Fruit fly (Drosophila melanogaster) whole organism, embryonic: ENCODE data around the gene CG12224.
A peak's percentile ranks its signal among the peaks of the same experiment; 100 is the strongest.

Experiments
- Bdp1 ChIP-seq: fragments of 200-800 bp; sonication (Bioruptor generic); optimal IDR thresholded peaks from 3 replicates; lab custom pipeline; 2016; ENCODE audit warnings: missing biosample characterization, missing genetic modification characterization
- CG10431 ChIP-seq: fragments of 200-800 bp; sonication (Bioruptor generic); optimal IDR thresholded peaks from 3 replicates; lab custom pipeline; 2018; ENCODE audit warnings: missing biosample characterization, mild to moderate bottlenecking, missing genetic modification characterization
- CG10959 ChIP-seq: fragments of 200-800 bp; sonication (Bioruptor generic); IDR thresholded peaks from 2 replicates; pipeline ENCODE4 v1.3.6; 2022; ENCODE audit warnings: missing biosample characterization, missing genetic modification characterization
- CG11093 ChIP-seq: fragments of 200-800 bp; sonication (Bioruptor generic); IDR thresholded peaks from 3 replicates; pipeline ENCODE4 v1.3.6; 2022; ENCODE audit warnings: missing biosample characterization, missing genetic modification characterization
- CG11456 ChIP-seq: fragments of 200-800 bp; sonication (Bioruptor generic); IDR thresholded peaks from 3 replicates; pipeline ENCODE4 v1.3.6; 2022; ENCODE audit warnings: missing biosample characterization, missing genetic modification characterization
- CG13296 ChIP-seq: fragments of 200-800 bp; sonication (Bioruptor generic); optimal IDR thresholded peaks from 3 replicates; lab custom pipeline; 2018; ENCODE audit warnings: missing biosample characterization, mild to moderate bottlenecking, missing genetic modification characterization
- CG1529 ChIP-seq: fragments of 200-800 bp; sonication (Bioruptor generic); optimal IDR thresholded peaks from 3 replicates; lab custom pipeline; 2018; ENCODE audit warnings: missing biosample characterization, missing genetic modification characterization
- CG17361 ChIP-seq: fragments of 200-800 bp; sonication (Bioruptor generic); IDR thresholded peaks from 3 replicates; pipeline ENCODE4 v1.3.6; 2022; ENCODE audit warnings: missing biosample characterization, missing genetic modification characterization
- CG18599 ChIP-seq: fragments of 200-800 bp; sonication (Bioruptor generic); optimal IDR thresholded peaks from 3 replicates; lab custom pipeline; 2017; ENCODE audit warnings: missing biosample characterization, missing genetic modification characterization, mild to moderate bottlenecking, moderate library complexity, missing genetic modification reagents
- CG2116 ChIP-seq: fragments of 200-800 bp; sonication (Bioruptor generic); optimal IDR thresholded peaks from 3 replicates; lab custom pipeline; 2018; ENCODE audit warnings: missing biosample characterization, mild to moderate bottlenecking, missing genetic modification characterization
- CG30403 ChIP-seq: fragments of 200-800 bp; sonication (Bioruptor generic); optimal IDR thresholded peaks from 3 replicates; lab custom pipeline; 2016; ENCODE audit warnings: missing biosample characterization, missing genetic modification characterization
- CG31388 ChIP-seq: fragments of 200-800 bp; sonication (Bioruptor generic); optimal IDR thresholded peaks from 2 replicates; lab custom pipeline; 2016; ENCODE audit warnings: missing biosample characterization, missing genetic modification characterization
- CG3726 ChIP-seq: fragments of 200-800 bp; sonication (Bioruptor generic); IDR thresholded peaks from 3 replicates; pipeline ENCODE4, ENCODE4 v1.3.6; 2022; ENCODE audit warnings: missing biosample characterization, missing genetic modification characterization
- CG3995 ChIP-seq: fragments of 200-800 bp; sonication (Bioruptor generic); optimal IDR thresholded peaks from 3 replicates; lab custom pipeline; 2016; ENCODE audit warnings: missing biosample characterization, missing genetic modification characterization
- CG42726 ChIP-seq: fragments of 200-800 bp; sonication (Bioruptor generic); IDR thresholded peaks from 2 replicates; pipeline ENCODE4 v1.3.6; 2022; ENCODE audit warnings: missing biosample characterization, missing genetic modification characterization; ENCODE audit not compliant: partially characterized antibody
- CG6175 ChIP-seq: fragments of 200-800 bp; sonication (Bioruptor generic); IDR thresholded peaks from 3 replicates; pipeline ENCODE4 v1.3.6; 2022; ENCODE audit warnings: missing biosample characterization, missing genetic modification characterization
- CG6654 ChIP-seq: fragments of 200-800 bp; sonication (Bioruptor generic); optimal IDR thresholded peaks from 2 replicates; lab custom pipeline; 2017; ENCODE audit warnings: missing biosample characterization, mild to moderate bottlenecking, missing genetic modification characterization
- CG7357 ChIP-seq: fragments of 200-800 bp; sonication (Bioruptor generic); IDR thresholded peaks from 3 replicates; pipeline ENCODE4 v1.3.6; 2022; ENCODE audit warnings: missing biosample characterization, missing genetic modification characterization
- CG7372 ChIP-seq: fragments of 200-800 bp; sonication (Bioruptor generic); IDR thresholded peaks from 2 replicates; pipeline ENCODE4 v1.3.6; 2022; ENCODE audit warnings: missing biosample characterization, missing genetic modification characterization
- CG7745 ChIP-seq: fragments of 200-800 bp; sonication (Bioruptor generic); optimal IDR thresholded peaks from 2 replicates; lab custom pipeline; 2018; ENCODE audit warnings: missing biosample characterization, mild to moderate bottlenecking, missing genetic modification characterization, moderate library complexity
- CG7987 ChIP-seq: fragments of 200-800 bp; sonication (Bioruptor generic); optimal IDR thresholded peaks from 2 replicates; lab custom pipeline; 2018; ENCODE audit warnings: missing biosample characterization, mild to moderate bottlenecking, missing genetic modification characterization, moderate library complexity
- CG8281 ChIP-seq: fragments of 200-800 bp; sonication (Bioruptor generic); optimal IDR thresholded peaks from 2 replicates; lab custom pipeline; 2018; ENCODE audit warnings: missing biosample characterization, mild to moderate bottlenecking, missing genetic modification characterization, moderate library complexity
- CG8290 ChIP-seq, 3 experiments: fragments of 200-800 bp; sonication (Bioruptor generic); optimal IDR thresholded peaks; 2 replicates each; lab custom pipeline; 2016 to 2019; ENCODE audit warnings: missing biosample characterization in 3 of 3, missing genetic modification characterization in 3 of 3, mild to moderate bottlenecking in 2 of 3, moderate library complexity in 1 of 3
- CG8944 ChIP-seq: fragments of 200-800 bp; sonication (Bioruptor generic); optimal IDR thresholded peaks from 3 replicates; lab custom pipeline; 2016; ENCODE audit warnings: missing biosample characterization, missing genetic modification characterization
- CG9437 ChIP-seq: fragments of 200-800 bp; sonication (Bioruptor generic); optimal IDR thresholded peaks from 2 replicates; lab custom pipeline; 2018; ENCODE audit warnings: missing biosample characterization, mild to moderate bottlenecking, missing genetic modification characterization
- Ets65A ChIP-seq: fragments of 200-800 bp; sonication (Bioruptor generic); peaks from one replicate; lab custom pipeline; 2016; ENCODE audit warnings: missing biosample characterization, missing genetic modification characterization
- Gug ChIP-seq: fragments of 200-800 bp; sonication (Bioruptor generic); IDR thresholded peaks from 4 replicates; pipeline ENCODE4 v1.3.6; 2022; ENCODE audit warnings: missing biosample characterization, missing genetic modification characterization
- HLH4C ChIP-seq: fragments of 200-800 bp; sonication (Bioruptor generic); IDR thresholded peaks from 3 replicates; pipeline ENCODE4 v1.3.6; 2022; ENCODE audit warnings: missing biosample characterization, missing genetic modification characterization; ENCODE audit not compliant: partially characterized antibody
- Mad ChIP-seq: fragments of 200-800 bp; sonication (Bioruptor generic); optimal IDR thresholded peaks from 2 replicates; lab custom pipeline; 2016; ENCODE audit warnings: missing biosample characterization, missing genetic modification characterization
- Neu2 ChIP-seq: fragments of 200-800 bp; sonication (Bioruptor generic); optimal IDR thresholded peaks from 3 replicates; lab custom pipeline; 2016; ENCODE audit warnings: missing biosample characterization, missing genetic modification characterization, borderline replicate concordance
- Ptx1 ChIP-seq: fragments of 200-800 bp; sonication (Bioruptor generic); IDR thresholded peaks from 2 replicates; pipeline ENCODE4 v1.3.6; 2022; ENCODE audit warnings: missing biosample characterization, missing genetic modification characterization
- Sry-β ChIP-seq: fragments of 200-800 bp; sonication (Bioruptor generic); optimal IDR thresholded peaks from 2 replicates; lab custom pipeline; 2018; ENCODE audit warnings: missing biosample characterization, mild to moderate bottlenecking, missing genetic modification characterization, moderate library complexity
- Vsx1 ChIP-seq: fragments of 200-800 bp; sonication (Bioruptor generic); optimal IDR thresholded peaks from 2 replicates; lab custom pipeline; 2017; ENCODE audit warnings: missing biosample characterization, mild to moderate bottlenecking, missing genetic modification characterization, missing genetic modification reagents
- bcd ChIP-seq: fragments of 200-800 bp; sonication (Bioruptor generic); optimal IDR thresholded peaks from 2 replicates; lab custom pipeline; 2017; ENCODE audit warnings: missing biosample characterization, mild to moderate bottlenecking, missing genetic modification characterization
- crp ChIP-seq, 2 experiments: fragments of 200-800 bp; sonication (Bioruptor generic); optimal IDR thresholded peaks; 2 replicates in 1 of 2; 3 replicates in 1 of 2; lab custom pipeline; 2017; ENCODE audit warnings: missing biosample characterization in 2 of 2, missing genetic modification characterization in 2 of 2, mild to moderate bottlenecking in 1 of 2, moderate library complexity in 1 of 2
- ham ChIP-seq: fragments of 200-800 bp; sonication (Bioruptor generic); IDR thresholded peaks from 2 replicates; pipeline ENCODE4 v1.3.6; 2022; ENCODE audit warnings: missing biosample characterization, missing genetic modification characterization
- inv ChIP-seq: fragments of 200-800 bp; sonication (Bioruptor generic); IDR thresholded peaks from 2 replicates; pipeline ENCODE4 v1.3.6; 2022; ENCODE audit warnings: missing biosample characterization, missing genetic modification characterization; ENCODE audit not compliant: partially characterized antibody
- lmd ChIP-seq: fragments of 200-800 bp; sonication (Bioruptor generic); IDR thresholded peaks from 2 replicates; pipeline ENCODE4 v1.3.6; 2022; ENCODE audit warnings: missing biosample characterization, missing genetic modification characterization
- p53 ChIP-seq: fragments of 200-800 bp; sonication (Bioruptor generic); optimal IDR thresholded peaks from 2 replicates; lab custom pipeline; 2016; ENCODE audit warnings: missing biosample characterization, missing genetic modification characterization
- pho ChIP-seq: fragments of 200-800 bp; sonication (Bioruptor generic); optimal IDR thresholded peaks from 2 replicates; lab custom pipeline; 2016; ENCODE audit warnings: missing biosample characterization, missing genetic modification characterization
- repo ChIP-seq: fragments of 200-800 bp; sonication (Bioruptor generic); optimal IDR thresholded peaks from 2 replicates; lab custom pipeline; 2016; ENCODE audit warnings: missing biosample characterization, missing genetic modification characterization
- slbo ChIP-seq: fragments of 200-800 bp; sonication (Bioruptor generic); IDR thresholded peaks from 2 replicates; pipeline ENCODE4 v1.3.6; 2022; ENCODE audit warnings: missing biosample characterization, missing genetic modification characterization
- so ChIP-seq: fragments of 200-800 bp; sonication (Bioruptor generic); IDR thresholded peaks from 3 replicates; pipeline ENCODE4 v1.3.6; 2022; ENCODE audit warnings: missing biosample characterization, missing genetic modification characterization
- sqz ChIP-seq: fragments of 200-800 bp; sonication (Bioruptor generic); optimal IDR thresholded peaks from 3 replicates; lab custom pipeline; 2018; ENCODE audit warnings: missing biosample characterization, mild to moderate bottlenecking, missing genetic modification characterization
- tap ChIP-seq: fragments of 200-800 bp; optimal IDR thresholded peaks from 3 replicates; lab custom pipeline; 2019; ENCODE audit warnings: missing biosample characterization, mild to moderate bottlenecking, missing genetic modification characterization, moderate library complexity
- toy ChIP-seq: fragments of 200-800 bp; sonication (Bioruptor generic); IDR thresholded peaks from 2 replicates; pipeline ENCODE4 v1.3.6; 2022; ENCODE audit warnings: missing biosample characterization, missing genetic modification characterization
- twi ChIP-seq: fragments of 200-800 bp; optimal IDR thresholded peaks from 2 replicates; lab custom pipeline; 2019; ENCODE audit warnings: missing biosample characterization, mild to moderate bottlenecking, missing genetic modification characterization, moderate library complexity
- unpg ChIP-seq: fragments of 200-800 bp; sonication (Bioruptor generic); optimal IDR thresholded peaks from 3 replicates; lab custom pipeline; 2018; ENCODE audit warnings: missing biosample characterization, mild to moderate bottlenecking, missing genetic modification characterization, moderate library complexity
- zen ChIP-seq: fragments of 200-800 bp; sonication (Bioruptor generic); optimal IDR thresholded peaks from 3 replicates; lab custom pipeline; 2018; ENCODE audit warnings: missing biosample characterization, mild to moderate bottlenecking, missing genetic modification characterization, moderate library complexity
- zfh1 ChIP-seq: fragments of 200-800 bp; sonication (Bioruptor generic); IDR thresholded peaks from 3 replicates; pipeline ENCODE4 v1.3.6; 2022; ENCODE audit warnings: missing biosample characterization, missing genetic modification characterization

The CG12224 gene

dm6 chr3R:12016828-12017280, 35.0 kb upstream of the CG12224 start, which contains the start of the genes DCAF12 and Spt3 (continued):
- TF ChIP-seq Neu2 (GFP tag; lab: Kevin White, UChicago) = no peak
- TF ChIP-seq CG42726 (GFP tag; lab: Robert Waterston, UW) = peak; percentile 63
- no peak for TF ChIP-seq CG31388 (GFP tag; lab: Kevin White, UChicago)
- TF ChIP-seq CG8944 = no peak
- TF ChIP-seq CG6654 = no peak
- TF ChIP-seq CG30403 = peak; percentile 33
- TF ChIP-seq CG6175 (GFP tag; lab: Robert Waterston, UW) = no peak
- no peak for TF ChIP-seq Vsx1 (GFP tag; lab: Kevin White, UChicago)
- no peak for TF ChIP-seq CG7987
- no peak for TF ChIP-seq pho
- peak; percentile 96 for TF ChIP-seq inv
- peak; percentile 69 for TF ChIP-seq twi (tag; lab: Kevin White, UChicago)
- no peak for TF ChIP-seq CG8281 (tag; lab: Kevin White, UChicago)
- no peak; the same call in 2 of the 3 replicates for TF ChIP-seq CG11093 (GFP tag; lab: Robert Waterston, UW)
- peak in 1 of 2 experiments; percentile 89 for TF ChIP-seq crp (GFP tag; optimal IDR thresholded peaks at IDR 0.05; lab: Kevin White, UChicago)
- TF ChIP-seq so = no peak
- TF ChIP-seq CG7372 (GFP tag; lab: Robert Waterston, UW) = peak; percentile 48; the same call in 1 of the 2 replicates
- TF ChIP-seq sqz (GFP tag; lab: Kevin White, UChicago) = no peak
- peak; percentile 76 for TF ChIP-seq Sry-β
- no peak for TF ChIP-seq CG7357 (GFP tag; lab: Robert Waterston, UW)
- TF ChIP-seq lmd (GFP tag; lab: Robert Waterston, UW) = peak; percentile 49
- TF ChIP-seq CG8290 (GFP tag; optimal IDR thresholded peaks at IDR 0.05; lab: Kevin White, UChicago) = peak; percentile 27
- no peak for TF ChIP-seq CG8290 (tag; optimal IDR thresholded peaks at IDR 0.05; lab: Kevin White, UChicago)
- TF ChIP-seq p53 (GFP tag; lab: Kevin White, UChicago) = no peak
- TF ChIP-seq CG7745 (tag; lab: Kevin White, UChicago) = no peak
- TF ChIP-seq CG13296 (GFP tag; lab: Kevin White, UChicago) = no peak
- TF ChIP-seq CG11456 (GFP tag; lab: Robert Waterston, UW) = 0 out of 3 replicates have a peak, but pooled peaks have one; percentile 30
- TF ChIP-seq CG1529 (GFP tag; lab: Kevin White, UChicago) = no peak
- TF ChIP-seq ham (GFP tag; lab: Robert Waterston, UW) = no peak
- peak; percentile 35 for TF ChIP-seq CG2116 (GFP tag; lab: Kevin White, UChicago)
- no peak; the same call in 1 of the 3 replicates for TF ChIP-seq CG17361 (GFP tag; lab: Robert Waterston, UW)
- TF ChIP-seq toy (GFP tag; lab: Robert Waterston, UW) = no peak
- TF ChIP-seq slbo = peak; percentile 77
- TF ChIP-seq Gug = peak; percentile 63; the same call in 1 of the 4 replicates
- TF ChIP-seq CG3995 = peak; percentile 27
- peak; percentile 63 for TF ChIP-seq zen (tag; lab: Kevin White, UChicago)
- TF ChIP-seq CG18599 (GFP tag; lab: Kevin White, UChicago) = peak; percentile 62
- TF ChIP-seq zfh1 (GFP tag; lab: Robert Waterston, UW) = peak; percentile 62; the same call in 1 of the 3 replicates
- no peak for TF ChIP-seq tap (tag; lab: Kevin White, UChicago)
- peak; percentile 93 for TF ChIP-seq HLH4C (GFP tag; lab: Robert Waterston, UW)
- TF ChIP-seq CG10431 (GFP tag; lab: Kevin White, UChicago) = no peak
- no peak for TF ChIP-seq Mad (GFP tag; lab: Kevin White, UChicago)
- no peak for TF ChIP-seq CG10959 (GFP tag; lab: Robert Waterston, UW)
- no peak for TF ChIP-seq Ets65A (GFP tag; lab: Kevin White, UChicago)
- TF ChIP-seq CG9437 (GFP tag; lab: Kevin White, UChicago) = peak; percentile 74
- TF ChIP-seq bcd (GFP tag; lab: Kevin White, UChicago) = peak; percentile 57
- no peak for TF ChIP-seq repo (GFP tag; lab: Kevin White, UChicago)
- TF ChIP-seq Bdp1 (GFP tag; lab: Kevin White, UChicago) = no peak
- no peak for TF ChIP-seq unpg (GFP tag; lab: Kevin White, UChicago)
- no peak for TF ChIP-seq CG3726 (GFP tag; lab: Robert Waterston, UW)
- peak; percentile 71 for TF ChIP-seq Ptx1 (GFP tag; lab: Robert Waterston, UW)
